Worm (Caenorhabditis elegans) whole organism, mixed stage, embryonic: Measurements from ENCODE around the gene ZK105.14.

Source experiments
- M03D4.4 ChIP-seq: sonication (generic microtip); optimal IDR thresholded peaks from 2 replicates; lab custom pipeline; 2017; ENCODE audit warnings: mild to moderate bottlenecking, missing genetic modification characterization, missing compliant biosample characterization
- blmp-1 ChIP-seq: fragments of 150-350 bp; optimal IDR thresholded peaks from 2 replicates; lab custom pipeline; 2014; ENCODE audit warnings: missing biosample characterization, missing genetic modification characterization
- ceh-39 ChIP-seq: fragments of 150-350 bp; optimal IDR thresholded peaks from 2 replicates; lab custom pipeline; 2014; ENCODE audit warnings: missing biosample characterization, missing genetic modification characterization
- ceh-43 ChIP-seq: fragments of 200-800 bp; sonication (Bioruptor generic); optimal IDR thresholded peaks from 2 replicates; lab custom pipeline; 2018; ENCODE audit warnings: mild to moderate bottlenecking, missing genetic modification characterization, moderate library complexity, missing compliant biosample characterization
- ceh-83 ChIP-seq: fragments of 200-800 bp; sonication (Bioruptor generic); optimal IDR thresholded peaks from 2 replicates; lab custom pipeline; 2018; ENCODE audit warnings: mild to moderate bottlenecking, missing genetic modification characterization, missing compliant biosample characterization
- ces-1 ChIP-seq: fragments of 150-350 bp; optimal IDR thresholded peaks from 2 replicates; lab custom pipeline; 2014; ENCODE audit warnings: missing biosample characterization, missing genetic modification reagents, missing genetic modification characterization
- cnd-1 ChIP-seq: fragments of 200-800 bp; sonication (Bioruptor generic); optimal IDR thresholded peaks from 2 replicates; lab custom pipeline; 2018; ENCODE audit warnings: mild to moderate bottlenecking, missing genetic modification characterization, missing compliant biosample characterization
- elt-3 ChIP-seq: fragments of 150-350 bp; optimal IDR thresholded peaks from 2 replicates; lab custom pipeline; 2014; ENCODE audit warnings: missing biosample characterization, missing genetic modification characterization
- flh-1 ChIP-seq: fragments of 200-800 bp; sonication (Bioruptor generic); optimal IDR thresholded peaks from 2 replicates; lab custom pipeline; 2018; ENCODE audit warnings: mild to moderate bottlenecking, missing genetic modification characterization, moderate library complexity, missing compliant biosample characterization
- ham-2 ChIP-seq: fragments of 200-800 bp; sonication (Bioruptor generic); optimal IDR thresholded peaks from 2 replicates; lab custom pipeline; 2018; ENCODE audit warnings: mild to moderate bottlenecking, missing genetic modification characterization, missing compliant biosample characterization
- hlh-1 ChIP-seq: fragments of 150-350 bp; optimal IDR thresholded peaks from 2 replicates; lab custom pipeline; 2014; ENCODE audit warnings: missing biosample characterization, missing genetic modification reagents, missing genetic modification characterization
- lin-13 ChIP-seq: fragments of 150-350 bp; optimal IDR thresholded peaks from 2 replicates; lab custom pipeline; 2014; ENCODE audit warnings: missing biosample characterization, missing genetic modification characterization
- lin-32 ChIP-seq: fragments of 200-800 bp; sonication (Bioruptor generic); optimal IDR thresholded peaks from 2 replicates; lab custom pipeline; 2018; ENCODE audit warnings: mild to moderate bottlenecking, missing genetic modification characterization, missing compliant biosample characterization
- lsy-2 ChIP-seq: fragments of 150-350 bp; optimal IDR thresholded peaks from 2 replicates; lab custom pipeline; 2014; ENCODE audit warnings: missing biosample characterization, missing genetic modification characterization
- mab-5 ChIP-seq: fragments of 150-350 bp; optimal IDR thresholded peaks from 2 replicates; lab custom pipeline; 2014; ENCODE audit warnings: missing biosample characterization, missing genetic modification characterization
- mep-1 ChIP-seq: fragments of 150-350 bp; optimal IDR thresholded peaks from 2 replicates; lab custom pipeline; 2017; ENCODE audit warnings: missing biosample characterization, missing genetic modification reagents, missing genetic modification characterization, inconsistent platforms
- nhr-12 ChIP-seq: fragments of 150-350 bp; optimal IDR thresholded peaks from 2 replicates; lab custom pipeline; 2014; ENCODE audit warnings: missing biosample characterization, missing genetic modification characterization
- nhr-2 ChIP-seq: fragments of 150-350 bp; optimal IDR thresholded peaks from 2 replicates; lab custom pipeline; 2014; ENCODE audit warnings: missing biosample characterization, missing genetic modification characterization
- nhr-237 ChIP-seq: fragments of 150-350 bp; optimal IDR thresholded peaks from 2 replicates; lab custom pipeline; 2014; ENCODE audit warnings: missing biosample characterization, missing genetic modification characterization
- nhr-28 ChIP-seq: fragments of 150-350 bp; optimal IDR thresholded peaks from 2 replicates; lab custom pipeline; 2014; ENCODE audit warnings: missing biosample characterization, missing genetic modification characterization
- nhr-76 ChIP-seq: sonication (generic microtip); optimal IDR thresholded peaks from 2 replicates; lab custom pipeline; 2017; ENCODE audit warnings: missing biosample characterization, missing genetic modification characterization
- pha-4 ChIP-seq: fragments of 150-350 bp; optimal IDR thresholded peaks from 2 replicates; lab custom pipeline; 2018; ENCODE audit warnings: missing biosample characterization, missing genetic modification reagents, missing genetic modification characterization
- sem-2 ChIP-seq: fragments of 200-800 bp; sonication (Bioruptor generic); optimal IDR thresholded peaks from 2 replicates; lab custom pipeline; 2018; ENCODE audit warnings: mild to moderate bottlenecking, missing genetic modification characterization, missing compliant biosample characterization
- snpc-4 ChIP-seq: fragments of 150-350 bp; optimal IDR thresholded peaks from 2 replicates; lab custom pipeline; 2014; ENCODE audit warnings: missing biosample characterization, missing genetic modification characterization
- sptf-1 ChIP-seq: sonication (generic microtip); optimal IDR thresholded peaks from 2 replicates; lab custom pipeline; 2017; ENCODE audit warnings: mild to moderate bottlenecking, missing genetic modification characterization, moderate library complexity, missing compliant biosample characterization
- tbx-8 ChIP-seq: fragments of 200-800 bp; sonication (Bioruptor generic); optimal IDR thresholded peaks from 2 replicates; lab custom pipeline; 2018; ENCODE audit warnings: mild to moderate bottlenecking, missing genetic modification characterization, moderate library complexity, missing compliant biosample characterization
- unc-120 ChIP-seq: sonication (generic microtip); optimal IDR thresholded peaks from 2 replicates; lab custom pipeline; 2017; ENCODE audit warnings: missing genetic modification characterization, missing compliant biosample characterization; ENCODE audit not compliant: poor library complexity, severe bottlenecking
- unc-39 ChIP-seq: fragments of 150-350 bp; optimal IDR thresholded peaks from 2 replicates; lab custom pipeline; 2014; ENCODE audit warnings: missing biosample characterization, missing genetic modification characterization
- unc-62 ChIP-seq: fragments of 150-350 bp; optimal IDR thresholded peaks from 2 replicates; lab custom pipeline; 2014; ENCODE audit warnings: missing biosample characterization, missing genetic modification reagents, missing genetic modification characterization
- zip-8 ChIP-seq: fragments of 150-350 bp; optimal IDR thresholded peaks from 2 replicates; lab custom pipeline; 2014; ENCODE audit warnings: missing biosample characterization, missing genetic modification characterization
- ztf-11 ChIP-seq: fragments of 150-350 bp; optimal IDR thresholded peaks from 2 replicates; lab custom pipeline; 2014; ENCODE audit warnings: missing biosample characterization, missing genetic modification characterization

ZK105.14 gene

ce11 chrV:7721945-7722344 is at the start of gene ZK105.14:
TSS of gene ZK105.14 (minus strand) at chrV:7722045.
- TF ChIP-seq sem-2 (GFP tag; lab: Kevin White, UChicago): no peak
- TF ChIP-seq ztf-11 (tag; lab: Kevin White, UChicago): no peak
- TF ChIP-seq unc-39: no peak
- TF ChIP-seq flh-1 (GFP tag; lab: Kevin White, UChicago): no peak
- TF ChIP-seq ceh-83 (GFP tag; lab: Kevin White, UChicago): no peak
- no peak for TF ChIP-seq mep-1 (tag; lab: Kevin White, UChicago)
- TF ChIP-seq hlh-1 (tag; lab: Kevin White, UChicago): no peak
- TF ChIP-seq blmp-1 (tag; lab: Kevin White, UChicago): no peak
- no peak for TF ChIP-seq lsy-2 (tag; lab: Kevin White, UChicago)
- no peak for TF ChIP-seq M03D4.4
- no peak for TF ChIP-seq nhr-2 (tag; lab: Kevin White, UChicago)
- no peak for TF ChIP-seq lin-32 (GFP tag; lab: Kevin White, UChicago)
- TF ChIP-seq, all 35 proteins: peak for 0

DNA sequence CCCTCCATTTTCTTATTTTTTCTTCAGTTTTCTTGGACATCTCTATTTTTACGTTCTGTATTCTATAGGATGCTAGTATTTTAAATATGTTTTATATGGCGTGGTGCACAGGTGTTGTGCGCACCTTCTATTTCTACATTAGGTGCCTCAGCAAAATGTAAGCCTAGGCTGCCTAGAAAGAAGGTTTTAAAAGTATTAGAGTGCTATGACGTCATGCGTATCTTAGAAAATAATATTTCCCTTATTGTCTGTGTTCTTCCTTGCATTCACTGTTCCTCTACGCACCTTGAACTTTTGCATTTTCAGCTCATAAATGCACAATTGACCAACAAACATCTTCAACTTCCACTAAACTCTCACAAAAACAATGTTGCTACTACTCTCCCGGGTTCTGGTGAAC is 49.1 kb upstream of the ZK105.14 start, which contains the start of gene frpr-3:
Gene frpr-3 (plus strand): TSS at position 301 of the 400 bp plus-strand sequence.
- TF ChIP-seq nhr-237 (tag; lab: Kevin White, UChicago) (no peak), lin-32 (GFP tag; lab: Kevin White, UChicago) (no peak), tbx-8 (GFP tag; lab: Kevin White, UChicago) (no peak), nhr-28 (no peak)

DNA sequence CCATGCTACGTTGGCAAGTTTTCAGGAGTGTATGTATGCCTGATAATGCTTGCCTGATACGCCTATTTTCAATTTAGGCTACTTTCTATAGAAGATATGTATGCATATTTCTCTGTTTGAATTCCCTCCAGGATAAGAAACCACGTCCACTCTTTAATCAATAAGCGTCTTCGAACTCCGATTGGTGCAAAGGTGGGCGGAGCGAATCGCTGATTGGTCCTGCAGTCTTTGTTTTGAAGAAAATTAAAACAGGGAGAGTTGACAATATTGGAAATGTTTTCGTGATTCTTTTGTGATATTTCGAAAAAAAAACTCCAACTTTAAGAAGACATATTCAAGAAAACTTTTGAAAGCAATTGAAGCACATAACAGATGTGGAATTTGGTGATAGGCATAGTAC is 40.1 kb upstream of the ZK105.14 start:
- no peak for TF ChIP-seq pha-4
- TF ChIP-seq flh-1 (GFP tag; lab: Kevin White, UChicago): no peak
- TF ChIP-seq mab-5: no peak
- no peak for TF ChIP-seq nhr-2 (tag; lab: Kevin White, UChicago)
- TF ChIP-seq nhr-12: no peak
- TF ChIP-seq ceh-83 (GFP tag; lab: Kevin White, UChicago): no peak
- no peak for TF ChIP-seq hlh-1 (tag; lab: Kevin White, UChicago)
- TF ChIP-seq sptf-1 (tag; lab: Kevin White, UChicago): no peak
- TF ChIP-seq lin-13 (tag; lab: Kevin White, UChicago): no peak
- no peak for TF ChIP-seq ceh-43 (GFP tag; lab: Kevin White, UChicago)
- TF ChIP-seq ztf-11 (tag; lab: Kevin White, UChicago): no peak
- TF ChIP-seq ham-2 (GFP tag; lab: Kevin White, UChicago): no peak
- TF ChIP-seq elt-3: no peak
- no peak for TF ChIP-seq tbx-8 (GFP tag; lab: Kevin White, UChicago)
- no peak for TF ChIP-seq ces-1 (GFP tag; lab: Kevin White, UChicago)
- TF ChIP-seq nhr-28: no peak
- no peak for TF ChIP-seq blmp-1 (tag; lab: Kevin White, UChicago)
- TF ChIP-seq zip-8 (tag; lab: Kevin White, UChicago): no peak
- TF ChIP-seq lsy-2 (tag; lab: Kevin White, UChicago): no peak

- TF ChIP-seq M03D4.4 (no peak), mab-5 (no peak), ceh-39 (tag; lab: Kevin White, UChicago) (no peak), elt-3 (no peak), unc-39 (no peak), sem-2 (GFP tag; lab: Kevin White, UChicago) (no peak)
- TF ChIP-seq, all 35 proteins: peak for 0
Measured at ce11 chrV:7760174-7760573, 38.3 kb upstream of the ZK105.14 start, which contains the start of gene hint-3. TSS of gene hint-3 (plus strand) at chrV:7760474.

ce11 chrV:7759270-7759669 is 37.4 kb upstream of the ZK105.14 start:
- TF ChIP-seq mep-1 (tag; lab: Kevin White, UChicago) (no peak), unc-62 (peak; percentile 70), ces-1 (GFP tag; lab: Kevin White, UChicago) (peak; percentile 66), unc-120 (peak; percentile 27)

ce11 chrV:7755991-7756390 is 34.1 kb upstream of the ZK105.14 start:
- TF ChIP-seq ces-1 (GFP tag; lab: Kevin White, UChicago): no peak
- TF ChIP-seq cnd-1: no peak

- TF ChIP-seq ceh-43 (GFP tag; lab: Kevin White, UChicago) (no peak), nhr-2 (tag; lab: Kevin White, UChicago) (no peak), elt-3 (no peak), blmp-1 (tag; lab: Kevin White, UChicago) (no peak), ztf-11 (tag; lab: Kevin White, UChicago) (no peak), nhr-76 (tag; lab: Kevin White, UChicago) (no peak), M03D4.4 (no peak), ceh-83 (GFP tag; lab: Kevin White, UChicago) (no peak), nhr-237 (tag; lab: Kevin White, UChicago) (no peak), flh-1 (GFP tag; lab: Kevin White, UChicago) (no peak), ces-1 (GFP tag; lab: Kevin White, UChicago) (no peak), unc-62 (no peak), snpc-4 (tag; lab: Kevin White, UChicago) (no peak)
- TF ChIP-seq, all 35 proteins: peak for 0
Measured at ce11 chrV:7754557-7754956, 32.7 kb upstream of the ZK105.14 start, which contains the start of gene T05B11.4. TSS of gene T05B11.4 (minus strand) at chrV:7754657.
